Fruit fly (Drosophila melanogaster) Kc167 (cell line): ENCODE results near the gene dgt2.
"Not testable (repeated sequence)": the region's sequence is repeated elsewhere in the genome, so short reads cannot be mapped to it uniquely, and the experiment has no call there.

ENCODE experiments used
- Myc ChIP-seq: fragments of >200 bp; optimal IDR thresholded peaks from 2 replicates; lab custom pipeline; 2017; ENCODE audit warnings: missing external identifiers
- Sin3A ChIP-seq: fragments of >200 bp; optimal IDR thresholded peaks from 2 replicates; lab custom pipeline; 2018; ENCODE audit warnings: missing external identifiers
- h ChIP-seq: fragments of >200 bp; optimal IDR thresholded peaks from 3 replicates; lab custom pipeline; 2018; ENCODE audit warnings: missing external identifiers
- insv ChIP-seq: fragments of >200 bp; optimal IDR thresholded peaks from 3 replicates; lab custom pipeline; 2018; ENCODE audit warnings: missing external identifiers
- psq ChIP-seq: fragments of >200 bp; optimal IDR thresholded peaks from 2 replicates; lab custom pipeline; 2017; ENCODE audit warnings: missing external identifiers
- ttk ChIP-seq: sonication (Bioruptor generic); optimal IDR thresholded peaks from 2 replicates; lab custom pipeline; 2017; ENCODE audit warnings: missing external identifiers

Gene dgt2

dm6 chr2L:11987945-11988344 lies 1.8 kb upstream of the dgt2 start, which contains the start of the genes CG6686 and CG34163:
Gene CG6686 (minus strand): TSS chr2L:11988039.
Gene CG34163 (plus strand): TSS chr2L:11988270.
- no peak for TF ChIP-seq Myc (lab: Kevin White, UChicago)
- no peak for TF ChIP-seq h
- TF ChIP-seq insv (lab: Kevin White, UChicago), result no peak
- no peak for TF ChIP-seq psq
- no peak for TF ChIP-seq Sin3A (lab: Kevin White, UChicago)
- TF ChIP-seq ttk (lab: Kevin White, UChicago), result no peak

dm6 chr2L:11989210-11989609 lies 526 bp upstream of the dgt2 start:
- no peak for TF ChIP-seq insv (lab: Kevin White, UChicago)
- no peak for TF ChIP-seq Sin3A (lab: Kevin White, UChicago)
- peak; percentile 93 for TF ChIP-seq ttk (lab: Kevin White, UChicago)

- TF ChIP-seq ttk (lab: Kevin White, UChicago) (no peak), Sin3A (lab: Kevin White, UChicago) (no peak), insv (lab: Kevin White, UChicago) (no peak)
Measured at dm6 chr2L:11990458-11991065, 826 bp downstream of the dgt2 start, which contains the start of gene escl. Gene escl (plus strand): TSS chr2L:11990927.

dm6 chr2L:11992602-11993001 lies 2.9 kb downstream of the dgt2 start, which contains the start of gene Ada1-2:
Gene Ada1-2 (plus strand): TSS chr2L:11992902.
- not testable (repeated sequence) for TF ChIP-seq psq; insv (lab: Kevin White, UChicago); ttk (lab: Kevin White, UChicago)

- not testable (repeated sequence) for TF ChIP-seq Sin3A, ttk, Myc (lab: Kevin White, UChicago)
Measured at dm6 chr2L:11995332-11995790, 5.6 kb downstream of the dgt2 start, which contains the start of the genes CG18789 and Qtzl. Gene CG18789 (minus strand): TSS chr2L:11995432. Gene Qtzl (plus strand): TSS chr2L:11995740.

- not testable (repeated sequence) for TF ChIP-seq insv, Sin3A, ttk (lab: Kevin White, UChicago)
Measured at dm6 chr2L:11996509-11996908, 6.8 kb downstream of the dgt2 start, which contains the start of gene Ada1-1. Gene Ada1-1 (plus strand): TSS chr2L:11996809.

- TF ChIP-seq psq; insv (lab: Kevin White, UChicago); Sin3A (lab: Kevin White, UChicago): not testable (repeated sequence)
Measured at dm6 chr2L:11999240-11999704, 9.5 kb downstream of the dgt2 start, which contains the start of the genes CG18787 and Nfs1. Gene CG18787 (minus strand): TSS chr2L:11999340. Gene Nfs1 (plus strand): TSS chr2L:11999654.

- TF ChIP-seq Myc (lab: Kevin White, UChicago) (no peak), Sin3A (lab: Kevin White, UChicago) (no peak), psq (no peak), ttk (lab: Kevin White, UChicago) (no peak), h (no peak), insv (lab: Kevin White, UChicago) (no peak)
Measured at dm6 chr2L:12001132-12001531, 11.4 kb downstream of the dgt2 start.

- TF ChIP-seq h, result no peak
- TF ChIP-seq psq, result no peak
- no peak for TF ChIP-seq Sin3A (lab: Kevin White, UChicago)
- no peak for TF ChIP-seq ttk (lab: Kevin White, UChicago)
Measured at dm6 chr2L:12002051-12002450, 12.3 kb downstream of the dgt2 start, which contains the start of gene Hacd1. Gene Hacd1 (minus strand): TSS chr2L:12002266.

- TF ChIP-seq Myc (lab: Kevin White, UChicago), result no peak
- no peak for TF ChIP-seq psq
- no peak for TF ChIP-seq Sin3A (lab: Kevin White, UChicago)
- TF ChIP-seq insv (lab: Kevin White, UChicago), result no peak
Measured at dm6 chr2L:12002922-12003791, 13.4 kb downstream of the dgt2 start.

dm6 chr2L:12003792-12004210 lies 14.1 kb downstream of the dgt2 start:
- TF ChIP-seq Myc (lab: Kevin White, UChicago) (no peak), Sin3A (lab: Kevin White, UChicago) (no peak), insv (lab: Kevin White, UChicago) (no peak), psq (no peak), ttk (lab: Kevin White, UChicago) (no peak)
